Worm (Caenorhabditis elegans): ENCODE results near the gene abu-4.

DNA sequence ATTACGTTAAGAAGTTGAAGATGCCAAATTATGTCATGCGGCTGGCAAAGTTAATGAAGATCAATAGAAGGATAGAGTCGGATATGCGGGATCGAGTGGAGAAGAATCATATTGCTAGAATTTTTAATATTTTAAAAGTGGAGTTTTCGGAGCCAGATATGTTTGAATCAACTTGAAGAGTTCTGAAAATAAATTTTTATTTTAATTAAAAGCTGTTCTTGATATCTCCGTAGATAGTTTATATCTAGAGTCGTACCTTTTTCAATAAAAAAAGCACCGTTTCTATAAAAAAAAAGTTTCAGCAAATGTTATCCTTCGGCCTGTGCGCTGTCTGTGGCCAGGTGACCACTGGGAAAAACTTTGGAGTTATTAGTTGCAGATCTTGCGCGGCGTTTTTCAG, 41.5 kb upstream of the abu-4 start, which contains the start of gene nhr-96:
- TF ChIP-seq ama-1 (optimal IDR thresholded peaks at IDR 0.05), result no peak
- no peak for TF ChIP-seq lin-39 (tag; optimal IDR thresholded peaks at IDR 0.05)
- no peak for TF ChIP-seq nhr-11 (tag; optimal IDR thresholded peaks at IDR 0.05)
- no peak for TF ChIP-seq pha-4 (GFP tag; IDR thresholded peaks at IDR 0.05)
- no peak for TF ChIP-seq pha-4 (tag; optimal IDR thresholded peaks at IDR 0.05)
- no peak for TF ChIP-seq dpl-1 (GFP tag; optimal IDR thresholded peaks at IDR 0.05)
- TF ChIP-seq ceh-82 (tag; optimal IDR thresholded peaks at IDR 0.05), result no peak
- no peak for TF ChIP-seq unc-62 (GFP tag; optimal IDR thresholded peaks at IDR 0.05 in 1 of 2)
- no peak for TF ChIP-seq unc-62 (tag; optimal IDR thresholded peaks at IDR 0.05)
- no peak for TF ChIP-seq spr-1 (tag; optimal IDR thresholded peaks at IDR 0.05)
- TF ChIP-seq ces-1 (GFP tag; optimal IDR thresholded peaks at IDR 0.05), result no peak
- TF ChIP-seq snpc-4 (tag; optimal IDR thresholded peaks at IDR 0.05), result no peak
- TF ChIP-seq zfp-2 (tag; optimal IDR thresholded peaks at IDR 0.05), result no peak
- TF ChIP-seq T20F7.1 (GFP tag; optimal IDR thresholded peaks at IDR 0.05), result no peak
- TF ChIP-seq zag-1 (tag; optimal IDR thresholded peaks at IDR 0.05), result no peak
- TF ChIP-seq ztf-11 (tag; optimal IDR thresholded peaks at IDR 0.05), result no peak

Measured in whole organism, L4 larva.